Fruit fly (Drosophila melanogaster): Measurements from ENCODE around the gene Icmt.

DNA sequence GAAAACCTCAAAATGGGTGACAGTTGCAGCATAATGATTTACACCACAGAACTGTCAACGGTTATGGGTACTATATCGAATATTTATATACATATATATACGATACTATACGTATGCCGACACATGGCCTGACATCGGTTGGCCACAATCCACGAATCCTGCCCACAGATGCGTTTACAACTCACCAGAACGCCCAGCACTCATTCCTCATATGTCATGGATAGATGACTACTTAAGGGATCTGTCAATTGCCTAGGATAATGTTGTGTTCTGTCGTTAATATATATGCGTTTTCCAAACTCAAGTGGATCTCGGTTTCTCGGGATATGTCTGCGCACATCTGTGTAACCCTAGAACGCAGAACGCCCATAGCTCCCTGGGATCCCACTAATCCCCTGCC lies 40.4 kb downstream of the Icmt start:
- no peak for TF ChIP-seq Sin3A (optimal IDR thresholded peaks at IDR 0.05)
- TF ChIP-seq ttk (optimal IDR thresholded peaks at IDR 0.05), result no peak
- TF ChIP-seq psq (optimal IDR thresholded peaks at IDR 0.05), result no peak
- no peak for TF ChIP-seq h (optimal IDR thresholded peaks at IDR 0.05)
- no peak for TF ChIP-seq Myc (optimal IDR thresholded peaks at IDR 0.05)

Data from Kc167 (cell line).